Worm (Caenorhabditis elegans) whole organism, L3 larva: Measurements from ENCODE around the gene cnnm-5.

Experiments used
- ZK546.5 ChIP-seq: sonication (generic microtip); optimal IDR thresholded peaks from 2 replicates; lab custom pipeline; 2017; ENCODE audit warnings: missing biosample characterization, missing genetic modification characterization
- ama-1 ChIP-seq: fragments of 150-350 bp; optimal IDR thresholded peaks from 2 replicates; lab custom pipeline; 2018
- daf-12 ChIP-seq: fragments of 150-350 bp; optimal IDR thresholded peaks from 2 replicates; lab custom pipeline; 2014; ENCODE audit warnings: missing biosample characterization, missing genetic modification reagents, missing genetic modification characterization
- egl-27 ChIP-seq: sonication (generic microtip); optimal IDR thresholded peaks from 4 replicates; lab custom pipeline; 2017; ENCODE audit warnings: missing biosample characterization, missing genetic modification reagents, missing genetic modification characterization
- egl-5 ChIP-seq: fragments of 150-350 bp; optimal IDR thresholded peaks from 2 replicates; lab custom pipeline; 2017; ENCODE audit warnings: missing biosample characterization, missing genetic modification reagents, missing genetic modification characterization, inconsistent platforms
- elt-1 ChIP-seq: fragments of 150-350 bp; optimal IDR thresholded peaks from 2 replicates; lab custom pipeline; 2014; ENCODE audit warnings: missing biosample characterization, missing genetic modification characterization
- elt-2 ChIP-seq: sonication (generic microtip); optimal IDR thresholded peaks from 2 replicates; lab custom pipeline; 2016; ENCODE audit warnings: missing genetic modification reagents, mild to moderate bottlenecking, missing genetic modification characterization, missing compliant biosample characterization
- elt-3 ChIP-seq, 3 experiments: fragments of 150-350 bp in 1 of 3; sonication (generic microtip) in 2 of 3; optimal IDR thresholded peaks; 2 replicates in 2 of 3; 4 replicates in 1 of 3; lab custom pipeline; 2014 to 2017; ENCODE audit warnings: missing biosample characterization in 3 of 3, missing genetic modification characterization in 3 of 3
- eor-1 ChIP-seq, 2 experiments: fragments of 150-350 bp; optimal IDR thresholded peaks; 2 replicates each; lab custom pipeline; 2014 to 2018; ENCODE audit warnings: missing biosample characterization in 2 of 2, missing genetic modification characterization in 2 of 2
- fkh-10 ChIP-seq: sonication (generic microtip); optimal IDR thresholded peaks from 2 replicates; lab custom pipeline; 2017; ENCODE audit warnings: missing biosample characterization, missing genetic modification reagents, missing genetic modification characterization
- fos-1 ChIP-seq: fragments of 150-350 bp; optimal IDR thresholded peaks from 2 replicates; lab custom pipeline; 2014; ENCODE audit warnings: missing biosample characterization, missing genetic modification characterization
- hmg-11 ChIP-seq: sonication (generic microtip); optimal IDR thresholded peaks from 2 replicates; lab custom pipeline; 2016; ENCODE audit warnings: missing genetic modification characterization, missing compliant biosample characterization
- lin-39 ChIP-seq: fragments of 150-350 bp; optimal IDR thresholded peaks from 2 replicates; lab custom pipeline; 2018; ENCODE audit warnings: missing biosample characterization, missing genetic modification reagents, missing genetic modification characterization
- lsy-12 ChIP-seq: sonication (generic microtip); optimal IDR thresholded peaks from 2 replicates; lab custom pipeline; 2016; ENCODE audit warnings: mild to moderate bottlenecking, missing genetic modification characterization, missing compliant biosample characterization
- mdl-1 ChIP-seq: fragments of 150-350 bp; optimal IDR thresholded peaks from 2 replicates; lab custom pipeline; 2014; ENCODE audit warnings: missing biosample characterization, missing genetic modification characterization
- mml-1 ChIP-seq: fragments of 150-350 bp; sonication (generic microtip); optimal IDR thresholded peaks from 3 replicates; lab custom pipeline; 2014; ENCODE audit warnings: missing biosample characterization, missing genetic modification characterization
- nfya-1 ChIP-seq: sonication (generic microtip); optimal IDR thresholded peaks from 2 replicates; lab custom pipeline; 2017; ENCODE audit warnings: missing genetic modification characterization, mild to moderate bottlenecking, missing compliant biosample characterization, antibody characterized with exemption, moderate library complexity; ENCODE audit not compliant: insufficient read depth
- nhr-11 ChIP-seq: fragments of 150-350 bp; optimal IDR thresholded peaks from 2 replicates; lab custom pipeline; 2014; ENCODE audit warnings: missing biosample characterization, missing genetic modification characterization
- nhr-23 ChIP-seq: fragments of 150-350 bp; optimal IDR thresholded peaks from 2 replicates; lab custom pipeline; 2014; ENCODE audit warnings: missing biosample characterization, missing genetic modification reagents, missing genetic modification characterization
- nhr-25 ChIP-seq: sonication (generic microtip); optimal IDR thresholded peaks from 2 replicates; lab custom pipeline; 2017; ENCODE audit warnings: missing biosample characterization, missing genetic modification characterization
- nhr-43 ChIP-seq: sonication (generic microtip); optimal IDR thresholded peaks from 2 replicates; lab custom pipeline; 2016; ENCODE audit warnings: mild to moderate bottlenecking, missing genetic modification characterization, missing compliant biosample characterization; ENCODE audit not compliant: poor library complexity, severe bottlenecking
- nhr-76 ChIP-seq: fragments of 150-350 bp; sonication (generic microtip); optimal IDR thresholded peaks from 5 replicates; lab custom pipeline; 2014; ENCODE audit warnings: missing biosample characterization, missing genetic modification characterization
- pha-4 ChIP-seq: fragments of 150-350 bp; optimal IDR thresholded peaks from 2 replicates; lab custom pipeline; 2014; ENCODE audit warnings: missing biosample characterization, missing genetic modification reagents, missing genetic modification characterization
- pqm-1 ChIP-seq: fragments of 150-350 bp; optimal IDR thresholded peaks from 2 replicates; lab custom pipeline; 2017; ENCODE audit warnings: missing biosample characterization, missing genetic modification characterization, inconsistent platforms
- snpc-4 ChIP-seq: fragments of 150-350 bp; optimal IDR thresholded peaks from 2 replicates; lab custom pipeline; 2014; ENCODE audit warnings: missing biosample characterization, missing genetic modification characterization
- tbx-2 ChIP-seq: sonication (generic microtip); optimal IDR thresholded peaks from 2 replicates; lab custom pipeline; 2016; ENCODE audit warnings: mild to moderate bottlenecking, missing genetic modification characterization, missing compliant biosample characterization
- unc-39 ChIP-seq: sonication (generic microtip); optimal IDR thresholded peaks from 4 replicates; lab custom pipeline; 2017; ENCODE audit warnings: missing biosample characterization, missing genetic modification characterization
- ztf-11 ChIP-seq: fragments of 150-350 bp; optimal IDR thresholded peaks from 2 replicates; lab custom pipeline; 2014; ENCODE audit warnings: missing biosample characterization, missing genetic modification characterization

Gene cnnm-5

DNA sequence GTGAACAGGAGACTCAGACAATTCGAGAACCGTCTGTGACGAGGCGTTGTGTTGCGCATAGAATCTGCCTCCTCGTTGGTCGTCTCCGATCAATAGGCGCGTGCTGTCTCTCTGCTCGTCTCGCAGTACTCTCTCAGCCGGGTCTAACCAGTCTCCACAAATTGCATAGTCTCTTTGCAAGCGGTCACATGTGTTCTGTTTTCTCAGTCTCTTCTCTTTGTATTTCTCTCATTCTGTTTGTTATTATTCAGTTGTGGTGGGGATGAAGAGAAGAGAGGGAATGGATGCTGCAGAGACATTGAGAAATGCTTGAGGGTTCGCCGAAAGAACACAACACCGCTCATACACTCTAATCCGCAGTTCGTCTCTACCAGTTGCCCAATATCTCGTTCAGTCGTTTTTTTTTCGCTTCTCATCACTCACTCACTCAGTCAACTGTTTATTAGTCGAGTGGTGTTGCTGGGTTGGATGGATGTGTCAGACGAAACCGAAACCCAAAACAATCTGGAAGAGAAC is 27.6 kb downstream of the cnnm-5 start (continued):
- TF ChIP-seq fos-1 (tag; lab: Kevin White, UChicago) = peak; percentile 79
- TF ChIP-seq, all 47 proteins: peak for 37

DNA sequence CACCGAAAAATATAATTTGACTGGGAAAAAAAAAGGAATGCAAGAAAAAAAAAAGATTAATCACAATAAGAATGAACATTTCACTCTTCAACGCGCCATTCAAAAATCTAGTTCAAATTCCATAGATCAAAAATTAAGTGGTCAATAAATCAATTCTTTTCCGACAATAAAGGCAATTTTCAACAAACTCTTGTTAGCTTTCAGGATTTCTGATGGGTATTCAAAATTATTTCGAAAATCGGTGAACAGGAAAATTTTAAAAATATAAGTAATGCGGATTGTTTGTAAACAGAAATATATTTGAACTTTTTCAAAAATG is 28.1 kb downstream of the cnnm-5 start:
- TF ChIP-seq ZK546.5 (tag; lab: Kevin White, UChicago) = no peak
- TF ChIP-seq fos-1 (tag; lab: Kevin White, UChicago) = no peak
- no peak for TF ChIP-seq ama-1 (lab: Kevin White, UChicago)
- TF ChIP-seq ztf-11 (tag; lab: Kevin White, UChicago) = no peak
- no peak for TF ChIP-seq nhr-76 (tag; lab: Kevin White, UChicago)
- no peak for TF ChIP-seq nhr-11
- TF ChIP-seq fkh-10 (GFP tag; lab: Kevin White, UChicago) = no peak
- no peak for TF ChIP-seq snpc-4 (tag; lab: Kevin White, UChicago)
- no peak for TF ChIP-seq hmg-11 (tag; lab: Kevin White, UChicago)
- no peak for TF ChIP-seq elt-1 (tag; lab: Kevin White, UChicago)
- TF ChIP-seq elt-3 (tag; optimal IDR thresholded peaks at IDR 0.05; lab: Kevin White, UChicago) = no peak

ce11 chrIII:3800240-3800933 is 28.6 kb downstream of the cnnm-5 start, which contains the start of gene mtm-3:
TSS of gene mtm-3 (minus strand) at chrIII:3800467.
- TF ChIP-seq elt-2 (tag; lab: Kevin White, UChicago) = peak; percentile 43
- TF ChIP-seq daf-12 (tag; lab: Kevin White, UChicago) = no peak
- TF ChIP-seq pqm-1 (tag; lab: Kevin White, UChicago) = no peak
- TF ChIP-seq nhr-43 (tag; lab: Kevin White, UChicago) = no peak
- peak; percentile 54 for TF ChIP-seq ama-1 (lab: Kevin White, UChicago)
- peak; percentile 24 for TF ChIP-seq nfya-1
- no peak for TF ChIP-seq mml-1 (tag; lab: Kevin White, UChicago)
- no peak for TF ChIP-seq nhr-76 (tag; lab: Kevin White, UChicago)
- TF ChIP-seq fkh-10 (GFP tag; lab: Kevin White, UChicago) = no peak
- TF ChIP-seq pha-4 (tag; lab: Kevin White, UChicago) = peak; percentile 29
- no peak for TF ChIP-seq snpc-4 (tag; lab: Kevin White, UChicago)
- TF ChIP-seq unc-39 (tag; lab: Kevin White, UChicago) = no peak
- no peak for TF ChIP-seq lin-39
- no peak for TF ChIP-seq nhr-25 (tag; lab: Kevin White, UChicago)
- TF ChIP-seq egl-27 (tag; lab: Kevin White, UChicago) = no peak
- TF ChIP-seq, all 47 proteins: peak for 4

- TF ChIP-seq elt-2 (tag; lab: Kevin White, UChicago) (peak; percentile 75), nhr-25 (tag; lab: Kevin White, UChicago) (peak; percentile 31), pqm-1 (tag; lab: Kevin White, UChicago) (peak; percentile 77), nfya-1 (peak; percentile 23), nhr-23 (tag; lab: Kevin White, UChicago) (peak; percentile 13), mdl-1 (tag; lab: Kevin White, UChicago) (peak; percentile 17), egl-5 (no peak), fos-1 (tag; lab: Kevin White, UChicago) (no peak), tbx-2 (tag; lab: Kevin White, UChicago) (no peak), eor-1 (tag; optimal IDR thresholded peaks at IDR 0.05; lab: Kevin White, UChicago) (no peak), pha-4 (tag; lab: Kevin White, UChicago) (peak; percentile 65), lsy-12 (tag; lab: Kevin White, UChicago) (peak; percentile 12), snpc-4 (tag; lab: Kevin White, UChicago) (no peak)
These were observed 29.8 kb downstream of the cnnm-5 start for ce11 chrIII:3799213-3799612.

ce11 chrIII:3798416-3798815 is 30.6 kb downstream of the cnnm-5 start:
- TF ChIP-seq egl-5 = no peak
- peak; percentile 99 for TF ChIP-seq nfya-1
